Worm (Caenorhabditis elegans) whole organism, L4 larva: ENCODE measurements around the gene pup-2.
A peak's percentile ranks its signal among the peaks of the same experiment; 100 is the strongest.

Experiments used
- D1046.2 ChIP-seq: fragments of 200-800 bp; sonication (Bioruptor generic); IDR thresholded peaks from 2 replicates; pipeline ENCODE4 v1.3.6; 2022; ENCODE audit warnings: missing genetic modification characterization, missing compliant biosample characterization
- F10B5.3 ChIP-seq: sonication (generic microtip); optimal IDR thresholded peaks from 2 replicates; lab custom pipeline; 2016; ENCODE audit warnings: mild to moderate bottlenecking, missing genetic modification characterization, missing compliant biosample characterization
- F26F4.8 ChIP-seq: fragments of 200-800 bp; sonication (Bioruptor generic); conservative IDR thresholded peaks from 2 replicates; pipeline ENCODE4 v1.3.6; 2022; ENCODE audit warnings: missing genetic modification characterization, missing compliant biosample characterization
- F44E2.7 ChIP-seq: fragments of 200-800 bp; sonication (Bioruptor generic); IDR thresholded peaks from 2 replicates; pipeline ENCODE4 v2.1.2; 2022; ENCODE audit warnings: missing genetic modification characterization, missing compliant biosample characterization
- F49E8.2 ChIP-seq: sonication (generic microtip); optimal IDR thresholded peaks from 2 replicates; lab custom pipeline; 2016; ENCODE audit warnings: missing compliant biosample characterization, mild to moderate bottlenecking, missing genetic modification characterization, borderline replicate concordance
- R02D3.7 ChIP-seq: fragments of 150-350 bp; sonication (generic microtip); optimal IDR thresholded peaks from 3 replicates; lab custom pipeline; 2014; ENCODE audit warnings: missing biosample characterization, missing genetic modification characterization
- ZK337.2 ChIP-seq: fragments of 200-800 bp; sonication (Bioruptor generic); IDR thresholded peaks from 2 replicates; pipeline ENCODE4 v1.3.6; 2022; ENCODE audit warnings: missing genetic modification reagents, missing genetic modification characterization, missing compliant biosample characterization
- ZK546.5 ChIP-seq, 2 experiments: sonication (generic microtip); optimal IDR thresholded peaks; 2 replicates each; lab custom pipeline; 2017; ENCODE audit warnings: missing biosample characterization in 2 of 2, missing genetic modification characterization in 2 of 2
- aly-2 ChIP-seq: sonication (generic microtip); optimal IDR thresholded peaks from 2 replicates; lab custom pipeline; 2018; ENCODE audit warnings: missing biosample characterization, missing genetic modification characterization
- ama-1 ChIP-seq: fragments of 150-350 bp; optimal IDR thresholded peaks from 2 replicates; lab custom pipeline; 2014; ENCODE audit warnings: inconsistent platforms, mixed read lengths
- dmd-9 ChIP-seq: fragments of 200-800 bp; sonication (Bioruptor generic); IDR thresholded peaks from 2 replicates; pipeline ENCODE4 v1.3.6; 2022; ENCODE audit warnings: missing genetic modification reagents, missing genetic modification characterization, missing compliant biosample characterization
- dpl-1 ChIP-seq: fragments of 150-350 bp; optimal IDR thresholded peaks from 2 replicates; lab custom pipeline; 2014; ENCODE audit warnings: missing biosample characterization, missing genetic modification reagents, missing genetic modification characterization
- duxl-1 ChIP-seq: sonication (generic microtip); optimal IDR thresholded peaks from 2 replicates; lab custom pipeline; 2016; ENCODE audit warnings: mild to moderate bottlenecking, missing genetic modification characterization, moderate library complexity, missing compliant biosample characterization; ENCODE audit not compliant: poor library complexity
- dve-1 ChIP-seq: sonication (generic microtip); optimal IDR thresholded peaks from 2 replicates; lab custom pipeline; 2017; ENCODE audit warnings: antibody characterized with exemption, mild to moderate bottlenecking, missing genetic modification characterization, missing compliant biosample characterization; ENCODE audit not compliant: insufficient read depth
- egl-27 ChIP-seq: sonication (generic microtip); optimal IDR thresholded peaks from 3 replicates; lab custom pipeline; 2017; ENCODE audit warnings: missing biosample characterization, missing genetic modification reagents, missing genetic modification characterization
- egl-43 ChIP-seq: fragments of 200-800 bp; sonication (Bioruptor generic); IDR thresholded peaks from 2 replicates; pipeline ENCODE4 v1.3.6; 2022; ENCODE audit warnings: missing genetic modification reagents, missing genetic modification characterization, missing compliant biosample characterization
- fos-1 ChIP-seq: fragments of 150-350 bp; optimal IDR thresholded peaks from 2 replicates; lab custom pipeline; 2014; ENCODE audit warnings: missing biosample characterization, missing genetic modification characterization
- gei-8 ChIP-seq: fragments of 200-800 bp; sonication (Bioruptor generic); optimal IDR thresholded peaks from 2 replicates; lab custom pipeline; 2018; ENCODE audit warnings: mild to moderate bottlenecking, missing genetic modification characterization, missing compliant biosample characterization
- hif-1 ChIP-seq, 2 experiments: sonication (generic microtip); optimal IDR thresholded peaks; 2 replicates each; lab custom pipeline; 2016 to 2017; ENCODE audit warnings: missing compliant biosample characterization in 2 of 2, missing genetic modification characterization in 2 of 2, missing genetic modification reagents in 2 of 2, missing genotype in 2 of 2, mild to moderate bottlenecking in 1 of 2
- hlh-30 ChIP-seq: sonication (generic microtip); optimal IDR thresholded peaks from 2 replicates; lab custom pipeline; 2017; ENCODE audit warnings: antibody characterized with exemption, mild to moderate bottlenecking, missing genetic modification characterization, missing compliant biosample characterization; ENCODE audit not compliant: insufficient read depth
- jun-1 ChIP-seq: fragments of 150-350 bp; optimal IDR thresholded peaks from 2 replicates; lab custom pipeline; 2014; ENCODE audit warnings: missing biosample characterization, missing genetic modification reagents, missing genetic modification characterization
- lim-7 ChIP-seq: fragments of 200-800 bp; sonication (Bioruptor generic); IDR thresholded peaks from 2 replicates; pipeline ENCODE4 v1.3.6; 2022; ENCODE audit warnings: missing genetic modification characterization, missing compliant biosample characterization
- lin-1 ChIP-seq: fragments of 200-800 bp; sonication (Bioruptor generic); IDR thresholded peaks from 2 replicates; pipeline ENCODE4 v1.3.6; 2022; ENCODE audit warnings: missing genetic modification reagents, missing genetic modification characterization, missing compliant biosample characterization
- lin-15B ChIP-seq: fragments of 150-350 bp; sonication (generic microtip); optimal IDR thresholded peaks from 3 replicates; lab custom pipeline; 2014; ENCODE audit warnings: missing biosample characterization, missing genetic modification characterization
- lin-38 ChIP-seq: fragments of 200-800 bp; sonication (Bioruptor generic); IDR thresholded peaks from 2 replicates; pipeline ENCODE4 v1.3.6; 2022; ENCODE audit warnings: missing genetic modification reagents, missing genetic modification characterization, missing compliant biosample characterization
- lin-39 ChIP-seq: fragments of 150-350 bp; optimal IDR thresholded peaks from 2 replicates; lab custom pipeline; 2014; ENCODE audit warnings: missing biosample characterization, missing genetic modification reagents, missing genetic modification characterization
- mep-1 ChIP-seq: fragments of 150-350 bp; sonication (generic microtip); optimal IDR thresholded peaks from 3 replicates; lab custom pipeline; 2014; ENCODE audit warnings: missing biosample characterization, missing genetic modification characterization
- nhr-10 ChIP-seq: fragments of 150-350 bp; optimal IDR thresholded peaks from 2 replicates; lab custom pipeline; 2014; ENCODE audit warnings: missing biosample characterization, missing genetic modification characterization
- nhr-102 ChIP-seq: sonication (generic microtip); optimal IDR thresholded peaks from 2 replicates; lab custom pipeline; 2016; ENCODE audit warnings: mild to moderate bottlenecking, missing genetic modification characterization, moderate library complexity, missing compliant biosample characterization
- nhr-111 ChIP-seq: fragments of 200-800 bp; sonication (Bioruptor generic); optimal IDR thresholded peaks from 2 replicates; lab custom pipeline; 2018; ENCODE audit warnings: mild to moderate bottlenecking, missing genetic modification characterization, missing compliant biosample characterization
- nhr-25 ChIP-seq: sonication (generic microtip); optimal IDR thresholded peaks from 2 replicates; lab custom pipeline; 2017; ENCODE audit warnings: missing genetic modification characterization, mild to moderate bottlenecking, missing compliant biosample characterization, antibody characterized with exemption, moderate library complexity, borderline replicate concordance; ENCODE audit not compliant: insufficient read depth
- nhr-41 ChIP-seq: fragments of 200-800 bp; sonication (Bioruptor generic); IDR thresholded peaks from 2 replicates; pipeline ENCODE4 v1.3.6; 2022; ENCODE audit warnings: missing genetic modification reagents, missing genetic modification characterization, missing compliant biosample characterization
- nhr-6 ChIP-seq: fragments of 150-350 bp; optimal IDR thresholded peaks from 2 replicates; lab custom pipeline; 2014; ENCODE audit warnings: missing biosample characterization, missing genetic modification characterization
- nhr-77 ChIP-seq: fragments of 150-350 bp; optimal IDR thresholded peaks from 2 replicates; lab custom pipeline; 2014; ENCODE audit warnings: missing biosample characterization, missing genetic modification characterization
- rbr-2 ChIP-seq: sonication (generic microtip); optimal IDR thresholded peaks from 2 replicates; lab custom pipeline; 2016; ENCODE audit warnings: missing genotype, missing genetic modification characterization, missing compliant biosample characterization
- saeg-2 ChIP-seq: fragments of 200-800 bp; sonication (Bioruptor generic); IDR thresholded peaks from 2 replicates; pipeline ENCODE4 v1.3.6; 2022; ENCODE audit warnings: missing genetic modification reagents, missing genetic modification characterization, missing compliant biosample characterization
- set-16 ChIP-seq: fragments of 200-800 bp; sonication (Bioruptor generic); IDR thresholded peaks from 2 replicates; pipeline ENCODE4 v1.3.6; 2022; ENCODE audit warnings: missing genetic modification reagents, missing genetic modification characterization, missing compliant biosample characterization
- snpc-1.2 ChIP-seq: fragments of 200-800 bp; sonication (Bioruptor generic); IDR thresholded peaks from 2 replicates; pipeline ENCODE4 v1.3.6; 2022; ENCODE audit warnings: missing genetic modification reagents, missing genetic modification characterization, missing compliant biosample characterization
- tra-1 ChIP-seq: fragments of 200-800 bp; sonication (Bioruptor generic); IDR thresholded peaks from 2 replicates; pipeline ENCODE4 v1.3.6; 2022; ENCODE audit warnings: missing genetic modification reagents, missing genetic modification characterization, missing compliant biosample characterization
- unc-39 ChIP-seq: sonication (generic microtip); optimal IDR thresholded peaks from 2 replicates; lab custom pipeline; 2017; ENCODE audit warnings: missing biosample characterization, missing genetic modification characterization
- vab-7 ChIP-seq: fragments of 200-800 bp; sonication (Bioruptor generic); IDR thresholded peaks from 2 replicates; pipeline ENCODE4 v1.3.6; 2022; ENCODE audit warnings: missing genetic modification reagents, missing genetic modification characterization, missing compliant biosample characterization
- zag-1 ChIP-seq: fragments of 150-350 bp; optimal IDR thresholded peaks from 2 replicates; lab custom pipeline; 2014; ENCODE audit warnings: missing biosample characterization, missing genetic modification characterization
- zfp-3 ChIP-seq: fragments of 200-800 bp; sonication (Bioruptor generic); conservative IDR thresholded peaks from 2 replicates; pipeline ENCODE4 v1.3.6; 2022; ENCODE audit warnings: missing genetic modification reagents, missing genetic modification characterization, missing compliant biosample characterization
- ztf-11 ChIP-seq: fragments of 150-350 bp; optimal IDR thresholded peaks from 2 replicates; lab custom pipeline; 2014; ENCODE audit warnings: missing biosample characterization, missing genetic modification characterization

pup-2 gene

ce11 chrIII:5202641-5203040 is 16.9 kb downstream of the pup-2 start (continued):
- TF ChIP-seq lin-39 (tag; lab: Kevin White, UChicago) = no peak
- no peak for TF ChIP-seq egl-27 (tag; lab: Kevin White, UChicago)
- no peak for TF ChIP-seq lim-7 (GFP tag; lab: Robert Waterston, UW)
- TF ChIP-seq unc-39 (tag; lab: Kevin White, UChicago) = no peak
- no peak for TF ChIP-seq ZK337.2 (GFP tag; lab: Robert Waterston, UW)
- TF ChIP-seq F44E2.7 = no peak
- no peak for TF ChIP-seq lin-1 (GFP tag; lab: Robert Waterston, UW)
- TF ChIP-seq F10B5.3 (tag; lab: Kevin White, UChicago) = no peak
- TF ChIP-seq R02D3.7 (tag; lab: Kevin White, UChicago) = no peak
- no peak for TF ChIP-seq F49E8.2
- TF ChIP-seq snpc-1.2 (GFP tag; lab: Robert Waterston, UW) = no peak
- no peak for TF ChIP-seq nhr-41 (GFP tag; lab: Robert Waterston, UW)
- no peak for TF ChIP-seq egl-43 (GFP tag; lab: Robert Waterston, UW)
- no peak for TF ChIP-seq nhr-111
- TF ChIP-seq dve-1 (tag; lab: Kevin White, UChicago) = peak; percentile 94
- TF ChIP-seq ztf-11 (tag; lab: Kevin White, UChicago) = no peak
- no peak for TF ChIP-seq F26F4.8 (GFP tag; lab: Robert Waterston, UW)
- TF ChIP-seq zag-1 = no peak
- peak in 1 of 2 experiments; percentile 78 for TF ChIP-seq hif-1 (tag; optimal IDR thresholded peaks at IDR 0.05; lab: Kevin White, UChicago)
- no peak for TF ChIP-seq lin-15B
- TF ChIP-seq nhr-102 (tag; lab: Kevin White, UChicago) = peak; percentile 71
- TF ChIP-seq nhr-10 (tag; lab: Kevin White, UChicago) = peak; percentile 47
- no peak for TF ChIP-seq zfp-3 (GFP tag; lab: Robert Waterston, UW)
- no peak for TF ChIP-seq saeg-2
- 0 out of 2 replicates have a peak, but pooled peaks have one; percentile 27 for TF ChIP-seq tra-1 (GFP tag; lab: Robert Waterston, UW)
- TF ChIP-seq nhr-77 (tag; lab: Kevin White, UChicago) = peak; percentile 97
- TF ChIP-seq fos-1 = no peak
- TF ChIP-seq nhr-25 (tag; lab: Kevin White, UChicago) = peak; percentile 59
- peak; percentile 80 for TF ChIP-seq hlh-30 (tag; lab: Kevin White, UChicago)
- no peak for TF ChIP-seq gei-8
- peak; percentile 78 for TF ChIP-seq nhr-6
- no peak for TF ChIP-seq duxl-1 (tag; lab: Kevin White, UChicago)
- TF ChIP-seq aly-2 (tag; lab: Kevin White, UChicago) = no peak
- TF ChIP-seq ama-1 (lab: Kevin White, UChicago) = no peak
- no peak for TF ChIP-seq set-16 (GFP tag; lab: Robert Waterston, UW)
- TF ChIP-seq rbr-2 (tag; lab: Kevin White, UChicago) = peak; percentile 28
- TF ChIP-seq ZK546.5 (tag; optimal IDR thresholded peaks at IDR 0.05; lab: Kevin White, UChicago) = no peak
- TF ChIP-seq mep-1 (tag; lab: Kevin White, UChicago) = peak; percentile 79
- no peak for TF ChIP-seq D1046.2 (GFP tag; lab: Robert Waterston, UW)
- no peak for TF ChIP-seq dmd-9 (GFP tag; lab: Robert Waterston, UW)
- TF ChIP-seq vab-7 (GFP tag; lab: Robert Waterston, UW) = no peak
- TF ChIP-seq jun-1 (tag; lab: Kevin White, UChicago) = no peak
- no peak for TF ChIP-seq lin-38 (GFP tag; lab: Robert Waterston, UW)
- peak; percentile 13 for TF ChIP-seq dpl-1 (GFP tag; lab: Kevin White, UChicago)
